Worm (Caenorhabditis elegans): ENCODE measurements around the gene cpf-2.
A peak's percentile ranks its signal among the peaks of the same experiment; 100 is the strongest.

The cpf-2 gene

ce11 chrIII:13256438-13256928, 12.2 kb downstream of the cpf-2 start, which contains the start of gene F56A8.3 (continued):
- TF ChIP-seq egl-27 (tag; optimal IDR thresholded peaks at IDR 0.05) (no peak), nhr-77 (tag; optimal IDR thresholded peaks at IDR 0.05) (peak; percentile 39), lin-14 (GFP tag; optimal IDR thresholded peaks at IDR 0.05) (no peak), blmp-1 (tag; optimal IDR thresholded peaks at IDR 0.05) (peak; percentile 41), C16A3.4 (tag; optimal IDR thresholded peaks at IDR 0.05) (peak; percentile 75), mab-9 (GFP tag; IDR thresholded peaks at IDR 0.05) (no peak), sptf-1 (tag; optimal IDR thresholded peaks at IDR 0.05) (no peak), tlp-1 (tag; optimal IDR thresholded peaks at IDR 0.05) (no peak), sox-4 (tag; optimal IDR thresholded peaks at IDR 0.05) (peak; percentile 35), lin-15B (tag; optimal IDR thresholded peaks at IDR 0.05) (peak; percentile 64), ets-5 (GFP tag; IDR thresholded peaks at IDR 0.05) (no peak), jun-1 (tag; optimal IDR thresholded peaks at IDR 0.05) (peak; percentile 48), nhr-71 (tag; optimal IDR thresholded peaks at IDR 0.05) (peak; percentile 85), lir-3 (tag; optimal IDR thresholded peaks at IDR 0.05; ENCODE audit: poor library complexity) (no peak), lin-35 (GFP tag; optimal IDR thresholded peaks at IDR 0.05) (peak; percentile 97 to 99), aha-1 (tag; optimal IDR thresholded peaks at IDR 0.05) (no peak), isw-1 (GFP tag; IDR thresholded peaks at IDR 0.05) (peak; percentile 50), pqm-1 (tag; optimal IDR thresholded peaks at IDR 0.05) (no peak), zip-4 (GFP tag; optimal IDR thresholded peaks at IDR 0.05) (peak; percentile 22), hlh-4 (tag; optimal IDR thresholded peaks at IDR 0.05) (no peak), nhr-76 (tag; optimal IDR thresholded peaks at IDR 0.05) (no peak), aly-2 (tag; optimal IDR thresholded peaks at IDR 0.05) (peak; percentile 73), elt-2 (tag; optimal IDR thresholded peaks at IDR 0.05) (no peak), snu-23 (GFP tag; optimal IDR thresholded peaks at IDR 0.05) (peak; percentile 86), C34B4.2 (tag; optimal IDR thresholded peaks at IDR 0.05) (no peak), dpl-1 (GFP tag; optimal IDR thresholded peaks at IDR 0.05) (peak; percentile 98 to 99 (median 99)), nhr-84 (tag; optimal IDR thresholded peaks at IDR 0.05) (no peak), unc-130 (tag; optimal IDR thresholded peaks at IDR 0.05) (peak; percentile 65), F16B12.6 (tag; optimal IDR thresholded peaks at IDR 0.05) (peak; percentile 47), grh-1 (GFP tag; IDR thresholded peaks at IDR 0.05) (no peak), skn-1 (tag; optimal IDR thresholded peaks at IDR 0.05) (peak; percentile 76), xbp-1 (tag; optimal IDR thresholded peaks at IDR 0.05) (peak; percentile 70), snpc-4 (tag; optimal IDR thresholded peaks at IDR 0.05) (peak; percentile 37), ceh-63 (GFP tag; optimal IDR thresholded peaks at IDR 0.05) (no peak), C04F5.9 (tag; optimal IDR thresholded peaks at IDR 0.05) (no peak)

ce11 chrIII:13254178-13254725, 14.4 kb downstream of the cpf-2 start, which contains the start of gene F56A8.9:
Gene F56A8.9 (plus strand): TSS chrIII:13254675.
- TF ChIP-seq sox-4 (tag; optimal IDR thresholded peaks at IDR 0.05) (no peak), skn-1 (tag; optimal IDR thresholded peaks at IDR 0.05) (no peak), unc-130 (tag; optimal IDR thresholded peaks at IDR 0.05) (no peak), ceh-8 (GFP tag; optimal IDR thresholded peaks at IDR 0.05) (no peak), irx-1 (tag; optimal IDR thresholded peaks at IDR 0.05) (no peak), rnt-1 (tag; optimal IDR thresholded peaks at IDR 0.05) (no peak), pqm-1 (tag; optimal IDR thresholded peaks at IDR 0.05) (no peak), pax-3 (tag; optimal IDR thresholded peaks at IDR 0.05) (no peak), sptf-1 (tag; optimal IDR thresholded peaks at IDR 0.05) (no peak), fos-1 (tag; optimal IDR thresholded peaks at IDR 0.05) (no peak), nhr-84 (tag; optimal IDR thresholded peaks at IDR 0.05) (no peak), lin-15B (tag; optimal IDR thresholded peaks at IDR 0.05) (no peak)

All from whole organism, L1 larva.